Fruit fly (Drosophila melanogaster) whole organism, embryonic: Measurements from ENCODE around the gene Pits.

Source experiments
- Antp ChIP-seq: fragments of 200-800 bp; sonication (Bioruptor generic); optimal IDR thresholded peaks from 3 replicates; lab custom pipeline; 2016; ENCODE audit warnings: missing biosample characterization, missing genetic modification characterization
- Atf6 ChIP-seq: fragments of 200-800 bp; sonication (Bioruptor generic); IDR thresholded peaks from 2 replicates; pipeline ENCODE4 v1.3.6; 2022; ENCODE audit warnings: missing biosample characterization, missing genetic modification characterization
- C15 ChIP-seq: fragments of 200-800 bp; sonication (Bioruptor generic); IDR thresholded peaks from 3 replicates; pipeline ENCODE4 v1.3.6; 2022; ENCODE audit warnings: missing biosample characterization, missing genetic modification characterization
- CG10209 ChIP-seq: fragments of 200-800 bp; sonication (Bioruptor generic); optimal IDR thresholded peaks from 3 replicates; lab custom pipeline; 2017; ENCODE audit warnings: missing biosample characterization, mild to moderate bottlenecking, missing genetic modification characterization, missing genetic modification reagents
- CG10431 ChIP-seq: fragments of 200-800 bp; sonication (Bioruptor generic); optimal IDR thresholded peaks from 3 replicates; lab custom pipeline; 2018; ENCODE audit warnings: missing biosample characterization, mild to moderate bottlenecking, missing genetic modification characterization
- CG11695 ChIP-seq: fragments of 200-800 bp; sonication (Bioruptor generic); IDR thresholded peaks from 3 replicates; pipeline ENCODE4 v1.3.6; 2022; ENCODE audit warnings: missing biosample characterization, missing genetic modification characterization
- CG11723 ChIP-seq: fragments of 200-800 bp; sonication (Bioruptor generic); optimal IDR thresholded peaks from 2 replicates; lab custom pipeline; 2017; ENCODE audit warnings: missing biosample characterization, mild to moderate bottlenecking, missing genetic modification characterization
- CG12299 ChIP-seq: fragments of 200-800 bp; sonication (Bioruptor generic); optimal IDR thresholded peaks from 2 replicates; lab custom pipeline; 2018; ENCODE audit warnings: missing biosample characterization, mild to moderate bottlenecking, missing genetic modification characterization
- CG12659 ChIP-seq: fragments of 200-800 bp; sonication (Bioruptor generic); optimal IDR thresholded peaks from 3 replicates; lab custom pipeline; 2017; ENCODE audit warnings: mild to moderate bottlenecking, missing biosample characterization, missing genetic modification reagents, missing genetic modification characterization
- CG13775 ChIP-seq: fragments of 200-800 bp; sonication (Bioruptor generic); optimal IDR thresholded peaks from 3 replicates; lab custom pipeline; 2017; ENCODE audit warnings: missing biosample characterization, mild to moderate bottlenecking, missing genetic modification characterization
- CG15073 ChIP-seq: fragments of 200-800 bp; sonication (Bioruptor generic); optimal IDR thresholded peaks from 2 replicates; lab custom pipeline; 2016; ENCODE audit warnings: missing biosample characterization, missing genetic modification characterization
- CG15479 ChIP-seq: fragments of 200-800 bp; sonication (Bioruptor generic); optimal IDR thresholded peaks from 3 replicates; lab custom pipeline; 2019; ENCODE audit warnings: missing biosample characterization, mild to moderate bottlenecking, missing genetic modification characterization, moderate library complexity
- CG17802 ChIP-seq: fragments of 200-800 bp; sonication (Bioruptor generic); optimal IDR thresholded peaks from 2 replicates; lab custom pipeline; 2018; ENCODE audit warnings: missing biosample characterization, mild to moderate bottlenecking, missing genetic modification characterization, moderate library complexity
- CG18619 ChIP-seq: fragments of 200-800 bp; sonication (Bioruptor generic); optimal IDR thresholded peaks from 3 replicates; lab custom pipeline; 2017; ENCODE audit warnings: missing biosample characterization, mild to moderate bottlenecking, missing genetic modification characterization
- CG2116 ChIP-seq: fragments of 200-800 bp; sonication (Bioruptor generic); optimal IDR thresholded peaks from 3 replicates; lab custom pipeline; 2018; ENCODE audit warnings: missing biosample characterization, mild to moderate bottlenecking, missing genetic modification characterization
- CG2678 ChIP-seq: fragments of 200-800 bp; sonication (Bioruptor generic); optimal IDR thresholded peaks from 3 replicates; lab custom pipeline; 2019; ENCODE audit warnings: missing biosample characterization, mild to moderate bottlenecking, missing genetic modification characterization, moderate library complexity
- CG9876 ChIP-seq: fragments of 200-800 bp; sonication (Bioruptor generic); optimal IDR thresholded peaks from 2 replicates; lab custom pipeline; 2016; ENCODE audit warnings: missing biosample characterization, missing genetic modification characterization
- CG9932 ChIP-seq: fragments of 200-800 bp; sonication (Bioruptor generic); IDR thresholded peaks from 2 replicates; pipeline ENCODE4 v1.3.6; 2022; ENCODE audit warnings: missing biosample characterization, missing genetic modification characterization
- CHES-1-like ChIP-seq: fragments of 200-800 bp; sonication (Bioruptor generic); optimal IDR thresholded peaks from 2 replicates; lab custom pipeline; 2016; ENCODE audit warnings: missing biosample characterization, missing genetic modification characterization
- D19A ChIP-seq: fragments of 200-800 bp; optimal IDR thresholded peaks from 3 replicates; lab custom pipeline; 2019; ENCODE audit warnings: missing biosample characterization, mild to moderate bottlenecking, missing genetic modification characterization, moderate library complexity
- Dek ChIP-seq: fragments of 200-800 bp; sonication (Bioruptor generic); optimal IDR thresholded peaks from 3 replicates; lab custom pipeline; 2019; ENCODE audit warnings: missing biosample characterization, mild to moderate bottlenecking, missing genetic modification characterization, moderate library complexity
- Dll ChIP-seq: fragments of 200-800 bp; sonication (Bioruptor generic); IDR thresholded peaks from 4 replicates; pipeline ENCODE4 v1.3.6; 2022; ENCODE audit warnings: missing biosample characterization, missing genetic modification characterization; ENCODE audit not compliant: partially characterized antibody
- Nf-YC ChIP-seq: fragments of 200-800 bp; optimal IDR thresholded peaks from 3 replicates; lab custom pipeline; 2019; ENCODE audit warnings: missing biosample characterization, mild to moderate bottlenecking, missing genetic modification characterization, moderate library complexity
- Scr ChIP-seq: fragments of 200-800 bp; sonication (Bioruptor generic); IDR thresholded peaks from 2 replicates; pipeline ENCODE4 v1.3.6; 2022; ENCODE audit warnings: missing biosample characterization, missing genetic modification characterization; ENCODE audit not compliant: partially characterized antibody
- Xbp1 ChIP-seq: fragments of 200-800 bp; sonication (Bioruptor generic); optimal IDR thresholded peaks from 3 replicates; lab custom pipeline; 2016; ENCODE audit warnings: missing biosample characterization, mild to moderate bottlenecking, missing genetic modification characterization
- cato ChIP-seq: fragments of 200-800 bp; sonication (Bioruptor generic); optimal IDR thresholded peaks from 2 replicates; lab custom pipeline; 2016; ENCODE audit warnings: missing biosample characterization, missing genetic modification characterization, borderline replicate concordance
- cg ChIP-seq: fragments of 200-800 bp; sonication (Bioruptor generic); optimal IDR thresholded peaks from 3 replicates; lab custom pipeline; 2019; ENCODE audit warnings: missing biosample characterization, mild to moderate bottlenecking, missing genetic modification characterization, moderate library complexity
- chm ChIP-seq: fragments of 200-800 bp; sonication (Bioruptor generic); IDR thresholded peaks from 2 replicates; pipeline ENCODE4 v1.3.6; 2022; ENCODE audit warnings: missing biosample characterization, missing genetic modification characterization
- fd96Cb ChIP-seq: fragments of 200-800 bp; sonication (Bioruptor generic); optimal IDR thresholded peaks from 2 replicates; lab custom pipeline; 2018; ENCODE audit warnings: missing biosample characterization, mild to moderate bottlenecking, missing genetic modification characterization, moderate library complexity
- gfzf ChIP-seq: fragments of 200-800 bp; sonication (Bioruptor generic); optimal IDR thresholded peaks from 2 replicates; lab custom pipeline; 2016; ENCODE audit warnings: missing biosample characterization, mild to moderate bottlenecking, missing genetic modification characterization, moderate library complexity
- grau ChIP-seq: fragments of 200-800 bp; optimal IDR thresholded peaks from 3 replicates; lab custom pipeline; 2019; ENCODE audit warnings: missing biosample characterization, mild to moderate bottlenecking, missing genetic modification characterization, moderate library complexity
- ham ChIP-seq: fragments of 200-800 bp; sonication (Bioruptor generic); IDR thresholded peaks from 2 replicates; pipeline ENCODE4 v1.3.6; 2022; ENCODE audit warnings: missing biosample characterization, missing genetic modification characterization
- inv ChIP-seq: fragments of 200-800 bp; sonication (Bioruptor generic); IDR thresholded peaks from 2 replicates; pipeline ENCODE4 v1.3.6; 2022; ENCODE audit warnings: missing biosample characterization, missing genetic modification characterization; ENCODE audit not compliant: partially characterized antibody
- lbe ChIP-seq: fragments of 200-800 bp; sonication (Bioruptor generic); optimal IDR thresholded peaks from 2 replicates; lab custom pipeline; 2016; ENCODE audit warnings: missing biosample characterization, mild to moderate bottlenecking, missing genetic modification characterization
- nerfin-2 ChIP-seq: fragments of 200-800 bp; sonication (Bioruptor generic); IDR thresholded peaks from 2 replicates; pipeline ENCODE4 v1.3.6; 2022; ENCODE audit warnings: missing biosample characterization, missing genetic modification characterization; ENCODE audit not compliant: partially characterized antibody
- sc ChIP-seq, 3 experiments: fragments of >200 bp in 2 of 3; fragments of 200-800 bp in 1 of 3; sonication (Bioruptor generic) in 1 of 3; optimal IDR thresholded peaks; 2 replicates in 2 of 3; 3 replicates in 1 of 3; lab custom pipeline; 2017; ENCODE audit warnings: mild to moderate bottlenecking in 1 of 3, missing biosample characterization in 1 of 3, missing genetic modification characterization in 1 of 3, missing genetic modification reagents in 1 of 3
- scrt ChIP-seq: fragments of 200-800 bp; sonication (Bioruptor generic); optimal IDR thresholded peaks from 2 replicates; lab custom pipeline; 2018; ENCODE audit warnings: missing biosample characterization, mild to moderate bottlenecking, missing genetic modification characterization, moderate library complexity
- sens ChIP-seq: fragments of 200-800 bp; sonication (Bioruptor generic); peaks from one replicate; lab custom pipeline; 2016; ENCODE audit warnings: missing biosample characterization, missing genetic modification characterization
- sima ChIP-seq: fragments of 200-800 bp; sonication (Bioruptor generic); optimal IDR thresholded peaks from 2 replicates; lab custom pipeline; 2016; ENCODE audit warnings: missing biosample characterization, missing genetic modification characterization
- sisA ChIP-seq: fragments of 200-800 bp; sonication (Bioruptor generic); IDR thresholded peaks from 2 replicates; pipeline ENCODE4 v1.3.6; 2022; ENCODE audit warnings: missing biosample characterization, missing genetic modification characterization
- so ChIP-seq: fragments of 200-800 bp; sonication (Bioruptor generic); IDR thresholded peaks from 3 replicates; pipeline ENCODE4 v1.3.6; 2022; ENCODE audit warnings: missing biosample characterization, missing genetic modification characterization
- stwl ChIP-seq: fragments of 200-800 bp; sonication (Bioruptor generic); optimal IDR thresholded peaks from 3 replicates; lab custom pipeline; 2018; ENCODE audit warnings: missing biosample characterization, mild to moderate bottlenecking, missing genetic modification characterization, moderate library complexity
- sug ChIP-seq: fragments of 200-800 bp; optimal IDR thresholded peaks from 2 replicates; lab custom pipeline; 2019; ENCODE audit warnings: missing biosample characterization, mild to moderate bottlenecking, missing genetic modification characterization, moderate library complexity
- tin ChIP-seq: fragments of 200-800 bp; sonication (Bioruptor generic); optimal IDR thresholded peaks from 3 replicates; lab custom pipeline; 2016; ENCODE audit warnings: missing biosample characterization, missing genetic modification characterization

Gene Pits

dm6 chrX:12596353-12597107 is 13.5 kb upstream of the Pits start (continued):
- TF ChIP-seq CG9876 (GFP tag; lab: Kevin White, UChicago) (no peak), Scr (GFP tag; lab: Robert Waterston, UW) (no peak), lbe (GFP tag; lab: Kevin White, UChicago) (peak; percentile 60), Atf6 (GFP tag; lab: Robert Waterston, UW) (no peak), Antp (GFP tag; lab: Kevin White, UChicago) (no peak), CG9932 (GFP tag; lab: Robert Waterston, UW) (no peak), CG11723 (GFP tag; lab: Kevin White, UChicago) (no peak), scrt (GFP tag; lab: Kevin White, UChicago) (no peak)

dm6 chrX:12595610-12596336 is 12.8 kb upstream of the Pits start, which contains the start of the genes CG1824 and Sec16:
Gene CG1824 (minus strand): TSS chrX:12595624.
Gene Sec16 (plus strand): TSS chrX:12596047.
- TF ChIP-seq sc (optimal IDR thresholded peaks at IDR 0.05; lab: Kevin White, UChicago) (no peak), sc (GFP tag; optimal IDR thresholded peaks at IDR 0.05; lab: Kevin White, UChicago) (no peak), CG15479 (GFP tag; lab: Kevin White, UChicago) (peak; percentile 56), D19A (tag; lab: Kevin White, UChicago) (peak; percentile 26), cato (GFP tag; lab: Kevin White, UChicago) (peak; percentile 22), sug (peak; percentile 69), CG11695 (GFP tag; lab: Robert Waterston, UW) (0 out of 3 replicates have a peak, but pooled peaks have one; percentile 22), grau (tag; lab: Kevin White, UChicago) (peak; percentile 61), CG10209 (GFP tag; lab: Kevin White, UChicago) (peak; percentile 14), CHES-1-like (GFP tag; lab: Kevin White, UChicago) (peak; percentile 0), ham (GFP tag; lab: Robert Waterston, UW) (no peak), CG12299 (tag; lab: Kevin White, UChicago) (no peak), chm (GFP tag; lab: Robert Waterston, UW) (no peak), CG17802 (tag; lab: Kevin White, UChicago) (no peak), inv (GFP tag; lab: Robert Waterston, UW) (peak; percentile 21; the same call in 1 of the 2 replicates), CG15073 (peak; percentile 5), nerfin-2 (GFP tag; lab: Robert Waterston, UW) (no peak), Nf-YC (peak; percentile 66), sisA (GFP tag; lab: Robert Waterston, UW) (0 out of 2 replicates have a peak, but pooled peaks have one; percentile 28), Dek (tag; lab: Kevin White, UChicago) (peak; percentile 35), CG2678 (tag; lab: Kevin White, UChicago) (peak; percentile 65), CG13775 (GFP tag; lab: Kevin White, UChicago) (peak; percentile 66), C15 (GFP tag; lab: Robert Waterston, UW) (no peak), CG10431 (GFP tag; lab: Kevin White, UChicago) (peak; percentile 13), CG2116 (GFP tag; lab: Kevin White, UChicago) (no peak), CG9932 (GFP tag; lab: Robert Waterston, UW) (peak; percentile 58), CG18619 (GFP tag; lab: Kevin White, UChicago) (peak; percentile 42), stwl (no peak), fd96Cb (tag; lab: Kevin White, UChicago) (peak; percentile 23), cg (peak; percentile 60), so (GFP tag; lab: Robert Waterston, UW) (no peak), gfzf (GFP tag; lab: Kevin White, UChicago) (peak; percentile 36), tin (GFP tag; lab: Kevin White, UChicago) (peak; percentile 36), sens (GFP tag; lab: Kevin White, UChicago) (peak; percentile 72), sima (no peak), Dll (peak; percentile 55; the same call in 2 of the 4 replicates), Xbp1 (GFP tag; lab: Kevin White, UChicago) (peak; percentile 36), CG12659 (peak; percentile 45)
